Fruit fly (Drosophila melanogaster) whole organism, wandering third instar larva: ENCODE results near the gene CG4570.

Source experiments
- Dif ChIP-seq: fragments of 200-275, 200-300 bp; sonication (Bioruptor generic); optimal IDR thresholded peaks from 2 replicates; lab custom pipeline; 2018; ENCODE audit warnings: missing biosample characterization, missing genetic modification characterization; ENCODE audit not compliant: partially characterized antibody
- Sp1 ChIP-seq: fragments of 200-800 bp; sonication (Bioruptor generic); optimal IDR thresholded peaks from 3 replicates; lab custom pipeline; 2019; ENCODE audit warnings: missing biosample characterization, mild to moderate bottlenecking, missing genetic modification characterization, moderate library complexity
- Vsx2 ChIP-seq: fragments of 200-300, 225-300 bp; sonication (Bioruptor generic); optimal IDR thresholded peaks from 2 replicates; lab custom pipeline; 2018; ENCODE audit warnings: missing biosample characterization, missing genetic modification characterization; ENCODE audit not compliant: partially characterized antibody
- br ChIP-seq: fragments of 200-800 bp; sonication (Bioruptor generic); optimal IDR thresholded peaks from 2 replicates; lab custom pipeline; 2016; ENCODE audit warnings: missing biosample characterization, missing genetic modification characterization
- h ChIP-seq: fragments of 200-800 bp; sonication (Bioruptor generic); optimal IDR thresholded peaks from 3 replicates; lab custom pipeline; 2016; ENCODE audit warnings: missing biosample characterization, mild to moderate bottlenecking, missing genetic modification characterization
- lola ChIP-seq: fragments of >200 bp; optimal IDR thresholded peaks from 2 replicates; lab custom pipeline; 2017; ENCODE audit warnings: missing biosample characterization, missing genetic modification characterization
- pan ChIP-seq: fragments of >200 bp; optimal IDR thresholded peaks from 2 replicates; lab custom pipeline; 2017
- psq ChIP-seq: fragments of 200-800 bp; sonication (Bioruptor generic); optimal IDR thresholded peaks from 3 replicates; lab custom pipeline; 2017; ENCODE audit warnings: missing biosample characterization, mild to moderate bottlenecking, missing genetic modification characterization, moderate library complexity
- sage ChIP-seq: fragments of 200-800 bp; sonication (Bioruptor generic); optimal IDR thresholded peaks from 2 replicates; lab custom pipeline; 2016; ENCODE audit warnings: missing biosample characterization, mild to moderate bottlenecking, missing genetic modification characterization
- sv ChIP-seq: fragments of 200-800 bp; sonication (Bioruptor generic); optimal IDR thresholded peaks from 3 replicates; lab custom pipeline; 2016; ENCODE audit warnings: missing biosample characterization, missing genetic modification characterization
- tai ChIP-seq: sonication (Bioruptor generic); optimal IDR thresholded peaks from 2 replicates; lab custom pipeline; 2016; ENCODE audit warnings: missing biosample characterization, missing genetic modification characterization

dm6 chr3R:10842422-10842821, 14.2 kb upstream of the CG4570 start:
- no peak for TF ChIP-seq br
- TF ChIP-seq Dif (GFP tag; lab: Kevin White, UChicago) = no peak
- TF ChIP-seq Vsx2 (GFP tag; lab: Kevin White, UChicago) = no peak
- TF ChIP-seq pan (lab: Kevin White, UChicago) = no peak
- no peak for TF ChIP-seq sv (GFP tag; lab: Kevin White, UChicago)
- peak; percentile 25 for TF ChIP-seq h (GFP tag; lab: Kevin White, UChicago)
- no peak for TF ChIP-seq tai (GFP tag; lab: Kevin White, UChicago)
- TF ChIP-seq psq (GFP tag; lab: Kevin White, UChicago) = no peak
- peak; percentile 17 for TF ChIP-seq Sp1 (GFP tag; lab: Kevin White, UChicago)
- no peak for TF ChIP-seq sage (GFP tag; lab: Kevin White, UChicago)
- no peak for TF ChIP-seq lola
